Fruit fly (Drosophila melanogaster): ENCODE data around the gene SclB.

- TF ChIP-seq CG8301 (tag; optimal IDR thresholded peaks at IDR 0.05) = no peak
- no peak for TF ChIP-seq CG12605 (GFP tag; IDR thresholded peaks at IDR 0.05)
- TF ChIP-seq fd96Ca (GFP tag; IDR thresholded peaks at IDR 0.05) = no peak
- no peak for TF ChIP-seq Pif1A (GFP tag; optimal IDR thresholded peaks at IDR 0.05)
- TF ChIP-seq gl (tag; optimal IDR thresholded peaks at IDR 0.05) = no peak
These were observed 38.3 kb upstream of the SclB start for dm6 chr2L:16799496-16799895.
